Fruit fly (Drosophila melanogaster) Kc167 (cell line): Measurements from ENCODE around the gene CG10383.

Experiments
- h ChIP-seq: fragments of >200 bp; optimal IDR thresholded peaks from 3 replicates; lab custom pipeline; 2018; ENCODE audit warnings: missing external identifiers
- psq ChIP-seq: fragments of >200 bp; optimal IDR thresholded peaks from 2 replicates; lab custom pipeline; 2017; ENCODE audit warnings: missing external identifiers

dm6 chr2L:18707844-18708238, 12.4 kb upstream of the CG10383 start:
- TF ChIP-seq psq (lab: Kevin White, UChicago) (no peak), h (lab: Kevin White, UChicago) (no peak)
